Worm (Caenorhabditis elegans) whole organism, midembryonic: ENCODE measurements around the gene F17A9.5.

ENCODE experiments used
- T22C8.4 ChIP-seq: fragments of 200-800 bp; sonication (Bioruptor generic); IDR thresholded peaks from 2 replicates; pipeline ENCODE4 v1.3.6; 2022; ENCODE audit warnings: missing genetic modification characterization, missing compliant biosample characterization
- cog-1 ChIP-seq: sonication (generic microtip); optimal IDR thresholded peaks from 2 replicates; lab custom pipeline; 2016; ENCODE audit warnings: missing genetic modification characterization, missing compliant biosample characterization
- flt-1 ChIP-seq: fragments of 200-800 bp; sonication (Bioruptor generic); IDR thresholded peaks from 2 replicates; pipeline ENCODE4 v1.3.6; 2022; ENCODE audit warnings: missing genetic modification characterization, missing compliant biosample characterization
- klf-2 ChIP-seq: fragments of 200-800 bp; sonication (Bioruptor generic); conservative IDR thresholded peaks from 2 replicates; pipeline ENCODE4 v1.3.6; 2022; ENCODE audit warnings: missing genetic modification reagents, missing genetic modification characterization, missing compliant biosample characterization
- med-1 ChIP-seq: sonication (generic microtip); optimal IDR thresholded peaks from 2 replicates; lab custom pipeline; 2017; ENCODE audit warnings: missing genetic modification characterization, mild to moderate bottlenecking, missing compliant biosample characterization, antibody characterized with exemption, missing genetic modification reagents; ENCODE audit not compliant: insufficient read depth
- ref-1 ChIP-seq: fragments of 200-800 bp; sonication (Bioruptor generic); conservative IDR thresholded peaks from 2 replicates; pipeline ENCODE4 v1.3.6; 2022; ENCODE audit warnings: missing genetic modification reagents, missing genetic modification characterization, missing compliant biosample characterization
- tab-1 ChIP-seq: fragments of 200-800 bp; sonication (Bioruptor generic); IDR thresholded peaks from 2 replicates; pipeline ENCODE4 v1.3.6; 2022; ENCODE audit warnings: missing genetic modification characterization, missing compliant biosample characterization
- ztf-23 ChIP-seq: fragments of 200-800 bp; sonication (Bioruptor generic); IDR thresholded peaks from 2 replicates; pipeline ENCODE4 v1.3.6; 2022; ENCODE audit warnings: missing genetic modification reagents, missing genetic modification characterization, missing compliant biosample characterization
- ztf-29 ChIP-seq: fragments of 200-800 bp; sonication (Bioruptor generic); IDR thresholded peaks from 2 replicates; pipeline ENCODE4 v1.3.6; 2022; ENCODE audit warnings: missing genetic modification reagents, missing genetic modification characterization, missing compliant biosample characterization

F17A9.5 gene

ce11 chrV:6067112-6067511 is 45.7 kb downstream of the F17A9.5 start, which contains the start of gene srh-10:
srh-10 (minus strand) TSS chrV:6067140.
- TF ChIP-seq klf-2 (GFP tag; lab: Robert Waterston, UW) (no peak), cog-1 (no peak), T22C8.4 (GFP tag; lab: Robert Waterston, UW) (no peak), ztf-23 (GFP tag; lab: Robert Waterston, UW) (no peak)

- TF ChIP-seq ztf-29 (GFP tag; lab: Robert Waterston, UW) (no peak), flt-1 (GFP tag; lab: Robert Waterston, UW) (no peak), tab-1 (GFP tag; lab: Robert Waterston, UW) (no peak), med-1 (GFP tag; lab: Kevin White, UChicago) (no peak), T22C8.4 (GFP tag; lab: Robert Waterston, UW) (no peak), klf-2 (GFP tag; lab: Robert Waterston, UW) (no peak), ztf-23 (GFP tag; lab: Robert Waterston, UW) (no peak), ref-1 (no peak), cog-1 (no peak)
These were observed 49.5 kb downstream of the F17A9.5 start, which contains the start of gene Y38A10A.2 for ce11 chrV:6063330-6063729. Y38A10A.2 (minus strand) TSS chrV:6063430.
